Worm (Caenorhabditis elegans): ENCODE measurements around the gene ttr-29.

The ttr-29 gene

ce11 chrV:12909544-12910157 lies 3.0 kb upstream of the ttr-29 start, which contains the start of gene nid-1:
TSS of gene nid-1 (plus strand) at chrV:12910107.
- peak; percentile 64 for TF ChIP-seq hlh-11 (tag; optimal IDR thresholded peaks at IDR 0.05)
- no peak for TF ChIP-seq lin-29 (GFP tag; IDR thresholded peaks at IDR 0.05)
- TF ChIP-seq dve-1 (tag; optimal IDR thresholded peaks at IDR 0.05; ENCODE audit: insufficient read depth), result peak; percentile 67
- TF ChIP-seq pha-4 (GFP tag; IDR thresholded peaks at IDR 0.05), result no peak
- TF ChIP-seq pha-4 (tag; optimal IDR thresholded peaks at IDR 0.05), result no peak
- no peak for TF ChIP-seq attf-4 (tag; optimal IDR thresholded peaks at IDR 0.05)
- TF ChIP-seq ztf-11 (tag; optimal IDR thresholded peaks at IDR 0.05), result no peak
- no peak for TF ChIP-seq nhr-237 (tag; optimal IDR thresholded peaks at IDR 0.05)
- no peak for TF ChIP-seq ceh-82 (tag; optimal IDR thresholded peaks at IDR 0.05)
- peak; percentile 93 for TF ChIP-seq php-3 (GFP tag; IDR thresholded peaks at IDR 0.05)
- TF ChIP-seq nhr-77 (tag; optimal IDR thresholded peaks at IDR 0.05), result peak; percentile 16
- no peak for TF ChIP-seq unc-39 (tag; optimal IDR thresholded peaks at IDR 0.05)
- TF ChIP-seq dmd-6 (GFP tag; IDR thresholded peaks at IDR 0.05), result peak; percentile 76
- TF ChIP-seq lin-1 (GFP tag; IDR thresholded peaks at IDR 0.05), result no peak
- TF ChIP-seq tag-97 (GFP tag; IDR thresholded peaks at IDR 0.05), result no peak
- no peak for TF ChIP-seq nhr-10 (tag; optimal IDR thresholded peaks at IDR 0.05)
- no peak for TF ChIP-seq dmd-8 (GFP tag; IDR thresholded peaks at IDR 0.05)
- TF ChIP-seq madf-9 (GFP tag; conservative IDR thresholded peaks at IDR 0.05), result no peak
- TF ChIP-seq daf-12 (tag; optimal IDR thresholded peaks at IDR 0.05), result no peak
- TF ChIP-seq saeg-2 (GFP tag; IDR thresholded peaks at IDR 0.05), result no peak
- peak; percentile 51 for TF ChIP-seq nhr-28 (tag; optimal IDR thresholded peaks at IDR 0.05)
- TF ChIP-seq daf-16 (GFP tag; optimal IDR thresholded peaks at IDR 0.05), result no peak
- peak; percentile 96 for TF ChIP-seq daf-16 (tag; optimal IDR thresholded peaks at IDR 0.05)
- TF ChIP-seq ceh-20 (GFP tag; IDR thresholded peaks at IDR 0.05), result 0 out of 2 replicates have a peak, but pooled peaks have one; percentile 41
- peak in 1 of 2 experiments; percentile 29 for TF ChIP-seq unc-62 (GFP tag; optimal IDR thresholded peaks at IDR 0.05 in 1 of 2)
- no peak for TF ChIP-seq unc-62 (tag; optimal IDR thresholded peaks at IDR 0.05)
- TF ChIP-seq pqm-1 (tag; optimal IDR thresholded peaks at IDR 0.05), result peak; percentile 51

DNA sequence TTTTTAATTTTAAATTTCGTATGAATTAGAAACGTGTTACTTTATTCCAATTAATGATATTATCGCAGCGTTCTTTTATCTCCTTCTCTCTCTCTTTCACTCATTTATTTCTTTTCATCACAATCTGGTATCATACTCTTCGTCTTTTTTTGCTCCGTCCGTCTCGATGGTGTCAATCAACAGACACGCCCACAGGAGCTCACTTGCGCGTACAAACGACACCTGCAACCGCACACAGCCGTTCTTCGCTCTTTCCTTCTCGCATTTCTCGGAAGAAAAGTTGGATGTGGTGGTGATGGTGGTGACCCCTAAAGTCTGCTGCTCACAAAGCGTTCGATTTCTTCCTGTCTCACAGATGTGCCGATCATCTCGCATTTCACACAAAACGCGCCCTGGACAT lies 2.0 kb upstream of the ttr-29 start:
- TF ChIP-seq skn-1 (tag; optimal IDR thresholded peaks at IDR 0.05) (no peak), dmd-6 (GFP tag; IDR thresholded peaks at IDR 0.05) (peak; percentile 80), lin-1 (GFP tag; IDR thresholded peaks at IDR 0.05) (no peak), dve-1 (tag; optimal IDR thresholded peaks at IDR 0.05; ENCODE audit: insufficient read depth) (peak; percentile 6), hmg-1.1 (GFP tag; IDR thresholded peaks at IDR 0.05) (0 out of 2 replicates have a peak, but pooled peaks have one; percentile 19), hlh-11 (tag; optimal IDR thresholded peaks at IDR 0.05) (peak; percentile 53), daf-19 (GFP tag; conservative IDR thresholded peaks at IDR 0.05) (no peak), saeg-2 (GFP tag; IDR thresholded peaks at IDR 0.05) (peak; percentile 70; the same call in 1 of the 2 replicates), lir-3 (tag; optimal IDR thresholded peaks at IDR 0.05) (no peak), aha-1 (tag) (peak; percentile 65), fos-1 (tag; optimal IDR thresholded peaks at IDR 0.05) (no peak)

DNA sequence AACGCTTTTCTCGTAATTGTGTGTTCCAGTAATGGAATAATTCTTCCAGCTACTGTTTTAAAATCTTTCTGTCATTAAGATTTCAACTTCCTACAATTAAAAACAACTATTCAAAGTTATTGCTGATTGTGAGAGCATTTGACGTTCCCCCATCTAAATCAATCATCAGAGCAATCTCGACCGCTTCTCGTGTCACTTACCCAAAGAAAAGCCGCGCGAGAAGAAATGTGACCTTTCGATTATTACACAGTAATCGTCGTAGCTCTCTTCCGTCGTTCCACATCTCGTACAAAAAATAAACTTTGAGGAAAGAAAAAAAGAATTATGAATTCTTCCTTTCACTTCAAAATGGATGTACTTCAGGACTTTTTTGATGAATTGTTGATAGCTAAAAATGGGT lies 804 bp upstream of the ttr-29 start:
- TF ChIP-seq mxl-2 (GFP tag; conservative IDR thresholded peaks at IDR 0.05) (no peak), mxl-3 (GFP tag; optimal IDR thresholded peaks at IDR 0.05) (no peak), lim-7 (GFP tag; IDR thresholded peaks at IDR 0.05) (no peak), Y5F2A.4 (GFP tag; optimal IDR thresholded peaks at IDR 0.05) (no peak), egl-27 (tag; optimal IDR thresholded peaks at IDR 0.05) (no peak), dmd-8 (GFP tag; IDR thresholded peaks at IDR 0.05) (no peak), snpc-4 (tag; optimal IDR thresholded peaks at IDR 0.05) (no peak), nhr-111 (GFP tag; optimal IDR thresholded peaks at IDR 0.05) (no peak), lin-15B (tag; optimal IDR thresholded peaks at IDR 0.05) (no peak), saeg-2 (GFP tag; IDR thresholded peaks at IDR 0.05) (no peak), lin-1 (GFP tag; IDR thresholded peaks at IDR 0.05) (no peak), vab-7 (GFP tag; IDR thresholded peaks at IDR 0.05) (no peak)
